Fruit fly (Drosophila melanogaster) whole organism, embryonic: ENCODE data around the gene mRpL16.

Source experiments
- Aef1 ChIP-seq: fragments of 200-800 bp; sonication (Bioruptor generic); IDR thresholded peaks from 3 replicates; pipeline ENCODE4 v1.3.6; 2022; ENCODE audit warnings: missing biosample characterization, missing genetic modification characterization
- Bgb ChIP-seq: fragments of 200-800 bp; sonication (Bioruptor generic); IDR thresholded peaks from 2 replicates; pipeline ENCODE4 v1.3.6; 2022; ENCODE audit warnings: missing biosample characterization, missing genetic modification characterization; ENCODE audit not compliant: partially characterized antibody
- CG11504 ChIP-seq: fragments of 200-800 bp; sonication (Bioruptor generic); optimal IDR thresholded peaks from 3 replicates; lab custom pipeline; 2019; ENCODE audit warnings: missing biosample characterization, mild to moderate bottlenecking, missing genetic modification characterization, moderate library complexity
- CG11696 ChIP-seq: fragments of 200-800 bp; sonication (Bioruptor generic); IDR thresholded peaks from 2 replicates; pipeline ENCODE4 v1.3.6; 2022; ENCODE audit warnings: missing biosample characterization, missing genetic modification characterization
- CG12104 ChIP-seq: fragments of 200-800 bp; sonication (Bioruptor generic); optimal IDR thresholded peaks from 3 replicates; lab custom pipeline; 2016; ENCODE audit warnings: missing biosample characterization, missing genetic modification characterization
- CG12659 ChIP-seq: fragments of 200-800 bp; sonication (Bioruptor generic); optimal IDR thresholded peaks from 3 replicates; lab custom pipeline; 2017; ENCODE audit warnings: mild to moderate bottlenecking, missing biosample characterization, missing genetic modification reagents, missing genetic modification characterization
- CG12744 ChIP-seq: fragments of 200-800 bp; sonication (Bioruptor generic); optimal IDR thresholded peaks from 2 replicates; lab custom pipeline; 2016; ENCODE audit warnings: missing biosample characterization, missing genetic modification characterization
- CG14860 ChIP-seq: fragments of 200-800 bp; sonication (Bioruptor generic); IDR thresholded peaks from 3 replicates; pipeline ENCODE4 v1.3.6; 2022; ENCODE audit warnings: missing biosample characterization, missing genetic modification characterization; ENCODE audit not compliant: partially characterized antibody
- CG17328 ChIP-seq: fragments of 200-800 bp; sonication (Bioruptor generic); IDR thresholded peaks from 2 replicates; pipeline ENCODE4 v1.3.6; 2022; ENCODE audit warnings: missing biosample characterization, missing genetic modification characterization
- CG18262 ChIP-seq: fragments of 200-800 bp; optimal IDR thresholded peaks from 3 replicates; lab custom pipeline; 2019; ENCODE audit warnings: missing biosample characterization, mild to moderate bottlenecking, missing genetic modification characterization, moderate library complexity
- CG31388 ChIP-seq: fragments of 200-800 bp; sonication (Bioruptor generic); optimal IDR thresholded peaks from 2 replicates; lab custom pipeline; 2016; ENCODE audit warnings: missing biosample characterization, missing genetic modification characterization
- CG3407 ChIP-seq: fragments of 200-800 bp; sonication (Bioruptor generic); optimal IDR thresholded peaks from 2 replicates; lab custom pipeline; 2018; ENCODE audit warnings: missing biosample characterization, mild to moderate bottlenecking, missing genetic modification characterization
- CG6254 ChIP-seq: fragments of 200-800 bp; sonication (Bioruptor generic); optimal IDR thresholded peaks from 3 replicates; lab custom pipeline; 2017; ENCODE audit warnings: mild to moderate bottlenecking, missing biosample characterization, missing genetic modification reagents, missing genetic modification characterization
- CG7987 ChIP-seq: fragments of 200-800 bp; sonication (Bioruptor generic); optimal IDR thresholded peaks from 2 replicates; lab custom pipeline; 2018; ENCODE audit warnings: missing biosample characterization, mild to moderate bottlenecking, missing genetic modification characterization, moderate library complexity
- CG8281 ChIP-seq: fragments of 200-800 bp; sonication (Bioruptor generic); optimal IDR thresholded peaks from 2 replicates; lab custom pipeline; 2018; ENCODE audit warnings: missing biosample characterization, mild to moderate bottlenecking, missing genetic modification characterization, moderate library complexity
- CG9215 ChIP-seq: fragments of 200-800 bp; sonication (Bioruptor generic); IDR thresholded peaks from 2 replicates; pipeline ENCODE4 v1.3.6; 2022; ENCODE audit warnings: missing biosample characterization, missing genetic modification characterization
- CG9609 ChIP-seq: fragments of 200-800 bp; sonication (Bioruptor generic); optimal IDR thresholded peaks from 3 replicates; lab custom pipeline; 2016; ENCODE audit warnings: missing biosample characterization, missing genetic modification characterization
- Dfd ChIP-seq, 2 experiments: fragments of >200 bp; optimal IDR thresholded peaks; 2 replicates each; lab custom pipeline; 2017; ENCODE audit warnings: missing biosample characterization in 2 of 2, missing genetic modification characterization in 2 of 2
- Drgx ChIP-seq: fragments of 200-800 bp; sonication (Bioruptor generic); IDR thresholded peaks from 2 replicates; pipeline ENCODE4 v1.3.6; 2022; ENCODE audit warnings: missing biosample characterization, missing genetic modification characterization
- HHEX ChIP-seq: fragments of 200-800 bp; sonication (Bioruptor generic); optimal IDR thresholded peaks from 3 replicates; lab custom pipeline; 2017; ENCODE audit warnings: missing biosample characterization, mild to moderate bottlenecking, missing genetic modification characterization, missing genetic modification reagents
- Hsf ChIP-seq: fragments of 200-800 bp; sonication (Bioruptor generic); optimal IDR thresholded peaks from 3 replicates; lab custom pipeline; 2016; ENCODE audit warnings: missing biosample characterization, missing genetic modification characterization
- Med ChIP-seq: fragments of 200-800 bp; sonication (Bioruptor generic); peaks from one replicate; lab custom pipeline; 2016; ENCODE audit warnings: missing biosample characterization, missing genetic modification characterization, mild to moderate bottlenecking, inconsistent platforms, moderate library complexity
- Myb ChIP-seq: fragments of 200-800 bp; sonication (Bioruptor generic); optimal IDR thresholded peaks from 2 replicates; lab custom pipeline; 2016; ENCODE audit warnings: missing biosample characterization, missing genetic modification characterization
- Pdp1 ChIP-seq, 2 experiments: fragments of 200-800 bp; sonication (Bioruptor generic); optimal IDR thresholded peaks; 3 replicates each; lab custom pipeline; 2016; ENCODE audit warnings: missing biosample characterization in 2 of 2, missing genetic modification characterization in 2 of 2, mild to moderate bottlenecking in 1 of 2, moderate library complexity in 1 of 2
- az2 ChIP-seq: fragments of 200-800 bp; sonication (Bioruptor generic); optimal IDR thresholded peaks from 3 replicates; lab custom pipeline; 2016; ENCODE audit warnings: missing biosample characterization, missing genetic modification characterization
- btn ChIP-seq: fragments of 200-800 bp; sonication (Bioruptor generic); optimal IDR thresholded peaks from 2 replicates; lab custom pipeline; 2016; ENCODE audit warnings: missing biosample characterization, missing genetic modification characterization
- chif ChIP-seq, 2 experiments: fragments of 200-800 bp; sonication (Bioruptor generic); optimal IDR thresholded peaks; 3 replicates each; lab custom pipeline; 2016; ENCODE audit warnings: missing biosample characterization in 2 of 2, missing genetic modification characterization in 2 of 2
- chinmo ChIP-seq: fragments of 200-800 bp; sonication (Bioruptor generic); IDR thresholded peaks from 4 replicates; pipeline ENCODE4 v1.3.6; 2022; ENCODE audit warnings: missing biosample characterization, missing genetic modification characterization; ENCODE audit not compliant: partially characterized antibody
- crol ChIP-seq: fragments of 200-800 bp; sonication (Bioruptor generic); IDR thresholded peaks from 2 replicates; pipeline ENCODE4 v1.3.6; 2022; ENCODE audit warnings: missing biosample characterization, missing genetic modification characterization
- cwo ChIP-seq: fragments of 200-800 bp; sonication (Bioruptor generic); optimal IDR thresholded peaks from 3 replicates; lab custom pipeline; 2017; ENCODE audit warnings: missing biosample characterization, missing genetic modification characterization, mild to moderate bottlenecking, moderate library complexity, missing genetic modification reagents
- disco-r ChIP-seq: fragments of 200-800 bp; sonication (Bioruptor generic); optimal IDR thresholded peaks from 2 replicates; lab custom pipeline; 2016; ENCODE audit warnings: missing biosample characterization, missing genetic modification characterization
- exex ChIP-seq: fragments of 200-800 bp; sonication (Bioruptor generic); optimal IDR thresholded peaks from 4 replicates; lab custom pipeline; 2018; ENCODE audit warnings: missing biosample characterization, mild to moderate bottlenecking, missing genetic modification characterization, moderate library complexity
- grn ChIP-seq: fragments of 200-800 bp; sonication (Bioruptor generic); optimal IDR thresholded peaks from 3 replicates; lab custom pipeline; 2017; ENCODE audit warnings: missing biosample characterization, missing genetic modification characterization
- lab ChIP-seq: fragments of 200-800 bp; sonication (Bioruptor generic); optimal IDR thresholded peaks from 3 replicates; lab custom pipeline; 2017; ENCODE audit warnings: missing biosample characterization, missing genetic modification characterization, mild to moderate bottlenecking, moderate library complexity, missing genetic modification reagents
- otp ChIP-seq: fragments of 200-800 bp; sonication (Bioruptor generic); IDR thresholded peaks from 3 replicates; pipeline ENCODE4, ENCODE4 v1.3.6; 2022; ENCODE audit warnings: missing biosample characterization, missing genetic modification characterization
- pan ChIP-seq, 4 experiments: fragments of >200 bp in 3 of 4; fragments of 200-800 bp in 1 of 4; sonication (Bioruptor generic) in 1 of 4; optimal IDR thresholded peaks in 3 of 4; IDR thresholded peaks in 1 of 4; 2 replicates each; pipeline versions ENCODE4 v1.3.6 to Lab custom; 2017 to 2022; ENCODE audit warnings: missing biosample characterization in 2 of 4, missing genetic modification characterization in 2 of 4, mixed read lengths in 1 of 4
- repo ChIP-seq: fragments of 200-800 bp; sonication (Bioruptor generic); optimal IDR thresholded peaks from 2 replicates; lab custom pipeline; 2016; ENCODE audit warnings: missing biosample characterization, missing genetic modification characterization
- row ChIP-seq: fragments of 200-800 bp; sonication (Bioruptor generic); IDR thresholded peaks from 3 replicates; pipeline ENCODE4 v1.3.6; 2022; ENCODE audit warnings: missing biosample characterization, missing genetic modification characterization
- sc ChIP-seq, 3 experiments: fragments of >200 bp in 2 of 3; fragments of 200-800 bp in 1 of 3; sonication (Bioruptor generic) in 1 of 3; optimal IDR thresholded peaks; 2 replicates in 2 of 3; 3 replicates in 1 of 3; lab custom pipeline; 2017; ENCODE audit warnings: mild to moderate bottlenecking in 1 of 3, missing biosample characterization in 1 of 3, missing genetic modification characterization in 1 of 3, missing genetic modification reagents in 1 of 3
- slou ChIP-seq: fragments of 200-800 bp; sonication (Bioruptor generic); optimal IDR thresholded peaks from 3 replicates; lab custom pipeline; 2016; ENCODE audit warnings: missing biosample characterization, missing genetic modification characterization
- ssp ChIP-seq: fragments of 200-800 bp; sonication (Bioruptor generic); IDR thresholded peaks from 2 replicates; pipeline ENCODE4 v1.3.6; 2022; ENCODE audit warnings: missing biosample characterization, missing genetic modification characterization
- stc ChIP-seq: fragments of 200-800 bp; sonication (Bioruptor generic); IDR thresholded peaks from 2 replicates; pipeline ENCODE4 v1.3.6; 2022; ENCODE audit warnings: missing biosample characterization, missing genetic modification characterization
- sug ChIP-seq: fragments of 200-800 bp; optimal IDR thresholded peaks from 2 replicates; lab custom pipeline; 2019; ENCODE audit warnings: missing biosample characterization, mild to moderate bottlenecking, missing genetic modification characterization, moderate library complexity
- tin ChIP-seq: fragments of 200-800 bp; sonication (Bioruptor generic); optimal IDR thresholded peaks from 3 replicates; lab custom pipeline; 2016; ENCODE audit warnings: missing biosample characterization, missing genetic modification characterization
- tx ChIP-seq: fragments of 200-800 bp; sonication (Bioruptor generic); optimal IDR thresholded peaks from 2 replicates; lab custom pipeline; 2016; ENCODE audit warnings: missing biosample characterization, missing genetic modification characterization
- usp ChIP-seq: fragments of >200 bp; optimal IDR thresholded peaks from 2 replicates; lab custom pipeline; 2017; ENCODE audit warnings: missing biosample characterization, missing genetic modification characterization
- zen2 ChIP-seq: fragments of 200-800 bp; sonication (Bioruptor generic); IDR thresholded peaks from 3 replicates; pipeline ENCODE4 v1.3.6; 2022; ENCODE audit warnings: missing biosample characterization, missing genetic modification characterization; ENCODE audit not compliant: partially characterized antibody

mRpL16 gene

dm6 chrX:1845413-1845951 is 44.6 kb upstream of the mRpL16 start (continued):
- TF ChIP-seq sc (optimal IDR thresholded peaks at IDR 0.05; lab: Kevin White, UChicago) (no peak), sc (GFP tag; optimal IDR thresholded peaks at IDR 0.05; lab: Kevin White, UChicago) (peak; percentile 4), exex (tag; lab: Kevin White, UChicago) (peak; percentile 72), Hsf (GFP tag; lab: Kevin White, UChicago) (peak; percentile 3), az2 (GFP tag; lab: Kevin White, UChicago) (no peak), Bgb (no peak), lab (GFP tag; lab: Kevin White, UChicago) (peak; percentile 77), row (GFP tag; lab: Robert Waterston, UW) (peak; percentile 15; the same call in 1 of the 3 replicates), CG11504 (tag; lab: Kevin White, UChicago) (peak; percentile 31), otp (peak; percentile 33; the same call in 1 of the 3 replicates), CG9215 (GFP tag; lab: Robert Waterston, UW) (0 out of 2 replicates have a peak, but pooled peaks have one; percentile 12), chif (GFP tag; optimal IDR thresholded peaks at IDR 0.05; lab: Kevin White, UChicago) (peak in 1 of 2 experiments; percentile 66), CG18262 (tag; lab: Kevin White, UChicago) (peak; percentile 11), tx (GFP tag; lab: Kevin White, UChicago) (peak; percentile 54), CG17328 (GFP tag; lab: Robert Waterston, UW) (peak; percentile 56; the same call in 1 of the 2 replicates), CG7987 (GFP tag; lab: Kevin White, UChicago) (peak; percentile 76), CG31388 (GFP tag; lab: Kevin White, UChicago) (no peak), Myb (peak; percentile 26), CG12659 (GFP tag; lab: Kevin White, UChicago) (peak; percentile 53), CG14860 (GFP tag; lab: Robert Waterston, UW) (no peak), ssp (GFP tag; lab: Robert Waterston, UW) (no peak), Drgx (GFP tag; lab: Robert Waterston, UW) (0 out of 2 replicates have a peak, but pooled peaks have one; percentile 7), HHEX (GFP tag; lab: Kevin White, UChicago) (peak; percentile 70), CG12104 (no peak)

DNA sequence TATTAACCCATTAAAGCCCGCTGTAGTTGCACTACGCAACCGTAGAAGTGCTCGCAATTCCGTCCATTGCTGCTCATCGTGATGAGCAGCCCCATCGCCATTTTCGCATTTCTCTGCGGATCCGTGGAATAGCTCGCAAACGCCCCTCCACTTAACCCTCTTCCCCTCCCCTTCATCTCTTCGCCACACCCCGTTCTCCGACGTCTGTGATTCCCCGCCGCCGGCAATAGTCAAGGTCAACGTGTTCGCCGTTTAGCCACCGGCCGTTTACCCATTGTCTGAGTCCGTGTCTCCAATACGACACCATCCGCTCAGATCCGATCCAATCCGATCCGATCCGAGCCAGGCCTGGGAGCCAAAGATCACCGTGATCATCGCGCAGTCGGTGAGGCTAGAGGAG is 43.7 kb upstream of the mRpL16 start:
- TF ChIP-seq crol (GFP tag; lab: Robert Waterston, UW) (0 out of 2 replicates have a peak, but pooled peaks have one; percentile 14), CG9609 (no peak), disco-r (GFP tag; lab: Kevin White, UChicago) (no peak), CG12744 (GFP tag; lab: Kevin White, UChicago) (no peak), slou (no peak), repo (GFP tag; lab: Kevin White, UChicago) (no peak), usp (GFP tag; lab: Kevin White, UChicago) (no peak), Med (GFP tag; lab: Kevin White, UChicago) (peak; percentile 65)

DNA sequence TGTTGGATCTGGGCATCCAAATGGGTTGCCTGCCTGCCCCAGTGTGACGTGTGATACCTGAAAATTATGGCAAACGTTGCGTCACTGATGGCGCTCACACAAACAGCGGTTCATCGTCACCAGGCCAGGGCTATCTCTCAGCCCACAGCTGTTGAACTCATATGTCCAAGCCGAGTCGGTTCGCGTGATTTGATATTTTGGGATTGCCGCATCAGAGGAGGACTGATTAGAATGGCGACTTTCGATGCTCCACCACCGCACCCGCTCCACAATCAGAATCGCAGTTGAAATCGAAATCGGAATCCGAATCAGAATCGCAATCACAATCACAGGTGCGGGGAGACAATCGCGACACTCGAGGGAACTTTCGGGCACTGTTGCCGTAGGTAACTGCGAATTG is 42.3 kb upstream of the mRpL16 start:
- TF ChIP-seq tin (GFP tag; lab: Kevin White, UChicago) = no peak
- no peak for TF ChIP-seq pan (optimal IDR thresholded peaks at IDR 0.05; lab: Kevin White, UChicago)
- no peak for TF ChIP-seq pan (GFP tag; optimal IDR thresholded peaks at IDR 0.05 in 1 of 2, IDR thresholded peaks at IDR 0.05 in 1 of 2)
- TF ChIP-seq cwo (GFP tag; lab: Kevin White, UChicago) = peak; percentile 54
- TF ChIP-seq exex (tag; lab: Kevin White, UChicago) = peak; percentile 1
- TF ChIP-seq CG8281 (tag; lab: Kevin White, UChicago) = no peak
- no peak for TF ChIP-seq zen2 (GFP tag; lab: Robert Waterston, UW)
- TF ChIP-seq btn (GFP tag; lab: Kevin White, UChicago) = no peak
- TF ChIP-seq Aef1 = no peak
- no peak for TF ChIP-seq Dfd (GFP tag; optimal IDR thresholded peaks at IDR 0.05; lab: Kevin White, UChicago)
- no peak for TF ChIP-seq stc
- TF ChIP-seq Pdp1 (GFP tag; optimal IDR thresholded peaks at IDR 0.05; lab: Kevin White, UChicago) = peak in 1 of 2 experiments; percentile 74
- TF ChIP-seq sug (tag; lab: Kevin White, UChicago) = peak; percentile 63
- no peak for TF ChIP-seq CG3407
- peak; percentile 73 for TF ChIP-seq grn (GFP tag; lab: Kevin White, UChicago)
- 0 out of 4 replicates have a peak, but pooled peaks have one; percentile 40 for TF ChIP-seq chinmo (GFP tag; lab: Robert Waterston, UW)
- TF ChIP-seq CG6254 (GFP tag; lab: Kevin White, UChicago) = no peak
- no peak for TF ChIP-seq CG11696
